Worm (Caenorhabditis elegans) whole organism, mixed stage, embryonic: ENCODE measurements around the gene ZK180.5.

ENCODE experiments used
- lin-13 ChIP-seq: fragments of 150-350 bp; optimal IDR thresholded peaks from 2 replicates; lab custom pipeline; 2014; ENCODE audit warnings: missing biosample characterization, missing genetic modification characterization
- mep-1 ChIP-seq: fragments of 150-350 bp; optimal IDR thresholded peaks from 2 replicates; lab custom pipeline; 2017; ENCODE audit warnings: missing biosample characterization, missing genetic modification reagents, missing genetic modification characterization, inconsistent platforms
- unc-62 ChIP-seq: fragments of 150-350 bp; optimal IDR thresholded peaks from 2 replicates; lab custom pipeline; 2014; ENCODE audit warnings: missing biosample characterization, missing genetic modification reagents, missing genetic modification characterization
- ztf-11 ChIP-seq: fragments of 150-350 bp; optimal IDR thresholded peaks from 2 replicates; lab custom pipeline; 2014; ENCODE audit warnings: missing biosample characterization, missing genetic modification characterization

DNA sequence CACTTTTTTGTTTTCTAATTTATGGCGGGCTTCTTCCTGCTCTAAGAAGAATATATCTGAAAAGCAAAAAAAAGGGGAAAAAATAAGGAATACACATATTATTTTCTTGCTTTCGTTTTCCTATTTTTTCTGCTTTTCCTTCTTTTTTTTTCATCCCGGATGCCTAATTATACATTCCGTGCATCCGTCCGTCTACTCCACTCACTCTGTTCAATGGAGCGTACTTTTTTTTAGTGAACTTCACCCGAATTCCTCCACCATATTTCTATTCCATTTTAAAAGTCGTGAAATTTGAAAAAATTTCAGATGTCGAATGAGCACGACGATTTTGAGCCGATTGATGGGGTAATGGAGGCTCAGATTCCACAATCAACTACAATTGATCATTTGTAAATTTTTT is 19.3 kb upstream of the ZK180.5 start, which contains the start of gene ZK185.2:
- TF ChIP-seq mep-1 (tag; lab: Kevin White, UChicago): no peak
- TF ChIP-seq ztf-11 (tag; lab: Kevin White, UChicago): no peak
- no peak for TF ChIP-seq unc-62 (GFP tag; lab: Kevin White, UChicago)
- no peak for TF ChIP-seq lin-13 (tag; lab: Kevin White, UChicago)
